Fruit fly (Drosophila melanogaster): ENCODE data around the gene Lmpt.

DNA sequence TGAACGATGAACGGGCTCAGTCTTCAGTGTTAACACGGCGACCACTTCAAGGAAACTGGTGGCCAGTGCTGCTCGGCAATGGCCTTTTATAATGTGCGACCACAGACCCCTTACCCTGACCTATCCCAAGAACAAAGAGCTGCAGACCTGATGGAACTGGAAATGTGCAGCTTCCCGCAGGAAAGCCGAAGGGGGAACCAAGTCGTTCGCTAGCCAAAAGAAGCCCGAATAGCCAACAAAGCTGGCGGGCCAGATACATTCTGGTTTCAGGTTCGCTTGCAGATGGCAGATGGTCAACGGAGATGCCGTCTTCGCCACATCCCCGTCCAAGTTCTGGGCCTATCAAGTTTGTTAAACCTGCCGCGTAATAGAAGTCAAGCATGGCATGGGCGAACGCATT, 62.3 kb downstream of the Lmpt start, which contains the start of gene CG13023:
- TF ChIP-seq CG32264 (GFP tag; optimal IDR thresholded peaks at IDR 0.05): no peak
- no peak for TF ChIP-seq psq (GFP tag; optimal IDR thresholded peaks at IDR 0.05)
- no peak for TF ChIP-seq CrebA (GFP tag; optimal IDR thresholded peaks at IDR 0.05; ENCODE audit: borderline replicate concordance)
- no peak for TF ChIP-seq woc (GFP tag; optimal IDR thresholded peaks at IDR 0.05)

Measured in whole organism, wandering third instar larva.